Worm (Caenorhabditis elegans) whole organism, early embryonic: ENCODE measurements around the gene rpoa-12.

Experiments
- F13C5.2 ChIP-seq: sonication (generic microtip); optimal IDR thresholded peaks from 2 replicates; lab custom pipeline; 2017; ENCODE audit warnings: mild to moderate bottlenecking, missing genetic modification characterization, inconsistent platforms, missing compliant biosample characterization
- aly-1 ChIP-seq: sonication (generic microtip); optimal IDR thresholded peaks from 2 replicates; lab custom pipeline; 2016; ENCODE audit warnings: missing genetic modification characterization, missing compliant biosample characterization
- ama-1 ChIP-seq: fragments of 150-350 bp; optimal IDR thresholded peaks from 2 replicates; lab custom pipeline; 2014
- ceh-13 ChIP-seq: fragments of 200-800 bp; sonication (Bioruptor generic); optimal IDR thresholded peaks from 2 replicates; lab custom pipeline; 2018; ENCODE audit warnings: mild to moderate bottlenecking, missing genetic modification characterization, missing compliant biosample characterization
- ceh-36 ChIP-seq: sonication (generic microtip); optimal IDR thresholded peaks from 2 replicates; lab custom pipeline; 2016; ENCODE audit warnings: missing genetic modification characterization, inconsistent platforms, missing compliant biosample characterization
- flt-1 ChIP-seq: fragments of 200-800 bp; sonication (Bioruptor generic); IDR thresholded peaks from 2 replicates; pipeline ENCODE4 v1.3.6; 2022; ENCODE audit warnings: missing genetic modification characterization, missing compliant biosample characterization
- pes-1 ChIP-seq: fragments of 200-800 bp; sonication (Bioruptor generic); IDR thresholded peaks from 2 replicates; pipeline ENCODE4 v1.3.6; 2022; ENCODE audit warnings: missing genetic modification reagents, missing genetic modification characterization, missing compliant biosample characterization
- scrt-1 ChIP-seq: fragments of 200-800 bp; sonication (Bioruptor generic); IDR thresholded peaks from 2 replicates; pipeline ENCODE4 v1.3.6; 2022; ENCODE audit warnings: missing genetic modification characterization, missing compliant biosample characterization
- sea-1 ChIP-seq: fragments of 200-800 bp; sonication (Bioruptor generic); conservative IDR thresholded peaks from 2 replicates; pipeline ENCODE4 v1.3.6; 2022; ENCODE audit warnings: missing genetic modification characterization, missing compliant biosample characterization
- tbx-37 ChIP-seq: fragments of 200-800 bp; sonication (Bioruptor generic); conservative IDR thresholded peaks from 2 replicates; pipeline ENCODE4 v1.3.6; 2022; ENCODE audit warnings: missing genetic modification reagents, missing genetic modification characterization, missing compliant biosample characterization

DNA sequence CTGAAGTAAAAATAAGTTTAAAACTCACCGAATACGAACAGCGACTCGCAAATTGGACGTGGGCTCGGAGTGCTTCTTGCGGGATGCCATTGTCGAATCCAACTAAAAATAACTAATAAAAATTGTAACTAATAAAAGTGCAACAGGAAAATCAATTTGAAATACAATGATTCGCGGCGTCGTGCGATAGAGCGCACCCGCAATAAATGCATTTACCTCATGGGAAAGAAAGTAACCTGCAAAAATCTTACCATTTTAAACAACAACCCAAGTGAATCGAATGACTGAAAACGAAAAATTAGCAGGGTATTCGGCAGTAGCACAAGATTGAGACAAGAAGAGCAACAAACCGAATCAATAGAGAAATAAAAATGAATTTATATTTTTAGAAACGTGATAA, 33.5 kb upstream of the rpoa-12 start, which contains the start of gene bmk-1:
- TF ChIP-seq tbx-37 (GFP tag; lab: Robert Waterston, UW) (no peak), scrt-1 (GFP tag; lab: Robert Waterston, UW) (no peak), ama-1 (lab: Kevin White, UChicago) (no peak), aly-1 (tag; lab: Kevin White, UChicago) (no peak), ceh-13 (GFP tag; lab: Kevin White, UChicago) (no peak), flt-1 (GFP tag; lab: Robert Waterston, UW) (no peak), sea-1 (GFP tag; lab: Robert Waterston, UW) (no peak), ceh-36 (tag; lab: Kevin White, UChicago) (no peak), pes-1 (GFP tag; lab: Robert Waterston, UW) (no peak), F13C5.2 (no peak)
